Worm (Caenorhabditis elegans) whole organism, L3 larva: ENCODE results near the gene EEED8.14.

Experiments used
- aly-2 ChIP-seq: fragments of 150-350 bp; optimal IDR thresholded peaks from 2 replicates; lab custom pipeline; 2014; ENCODE audit warnings: missing biosample characterization, missing genetic modification characterization
- elt-1 ChIP-seq: fragments of 150-350 bp; optimal IDR thresholded peaks from 2 replicates; lab custom pipeline; 2014; ENCODE audit warnings: missing biosample characterization, missing genetic modification characterization
- nhr-12 ChIP-seq: fragments of 150-350 bp; optimal IDR thresholded peaks from 2 replicates; lab custom pipeline; 2014; ENCODE audit warnings: missing biosample characterization, missing genetic modification characterization
- nhr-43 ChIP-seq: sonication (generic microtip); optimal IDR thresholded peaks from 2 replicates; lab custom pipeline; 2016; ENCODE audit warnings: mild to moderate bottlenecking, missing genetic modification characterization, missing compliant biosample characterization; ENCODE audit not compliant: poor library complexity, severe bottlenecking
- skn-1 ChIP-seq: fragments of 150-350 bp; optimal IDR thresholded peaks from 2 replicates; lab custom pipeline; 2014; ENCODE audit warnings: missing biosample characterization, missing genetic modification characterization
- ztf-4 ChIP-seq: fragments of 150-350 bp; optimal IDR thresholded peaks from 2 replicates; lab custom pipeline; 2014; ENCODE audit warnings: missing biosample characterization, missing genetic modification characterization

- TF ChIP-seq nhr-12 (tag; lab: Kevin White, UChicago) (no peak), elt-1 (no peak), nhr-43 (tag; lab: Kevin White, UChicago) (no peak), aly-2 (tag; lab: Kevin White, UChicago) (no peak), ztf-4 (tag; lab: Kevin White, UChicago) (no peak), skn-1 (tag; lab: Kevin White, UChicago) (no peak)
Observed at ce11 chrII:5459534-5459933, 45.7 kb upstream of the EEED8.14 start.
